Worm (Caenorhabditis elegans) whole organism, mixed stage, embryonic: ENCODE data around the gene F49C5.5.

Experiments
- M03D4.4 ChIP-seq: sonication (generic microtip); optimal IDR thresholded peaks from 2 replicates; lab custom pipeline; 2017; ENCODE audit warnings: mild to moderate bottlenecking, missing genetic modification characterization, missing compliant biosample characterization
- bed-3 ChIP-seq: fragments of 200-800 bp; sonication (Bioruptor generic); optimal IDR thresholded peaks from 3 replicates; lab custom pipeline; 2018; ENCODE audit warnings: mild to moderate bottlenecking, missing genetic modification characterization, moderate library complexity, missing compliant biosample characterization
- ceh-39 ChIP-seq: fragments of 150-350 bp; optimal IDR thresholded peaks from 2 replicates; lab custom pipeline; 2014; ENCODE audit warnings: missing biosample characterization, missing genetic modification characterization
- ceh-43 ChIP-seq: fragments of 200-800 bp; sonication (Bioruptor generic); optimal IDR thresholded peaks from 2 replicates; lab custom pipeline; 2018; ENCODE audit warnings: mild to moderate bottlenecking, missing genetic modification characterization, moderate library complexity, missing compliant biosample characterization
- ces-1 ChIP-seq: fragments of 150-350 bp; optimal IDR thresholded peaks from 2 replicates; lab custom pipeline; 2014; ENCODE audit warnings: missing biosample characterization, missing genetic modification reagents, missing genetic modification characterization
- cnd-1 ChIP-seq: fragments of 200-800 bp; sonication (Bioruptor generic); optimal IDR thresholded peaks from 2 replicates; lab custom pipeline; 2018; ENCODE audit warnings: mild to moderate bottlenecking, missing genetic modification characterization, missing compliant biosample characterization
- drap-1 ChIP-seq: fragments of 200-800 bp; sonication (Bioruptor generic); optimal IDR thresholded peaks from 3 replicates; lab custom pipeline; 2018; ENCODE audit warnings: mild to moderate bottlenecking, missing genetic modification characterization, missing compliant biosample characterization
- elt-3 ChIP-seq: fragments of 150-350 bp; optimal IDR thresholded peaks from 2 replicates; lab custom pipeline; 2014; ENCODE audit warnings: missing biosample characterization, missing genetic modification characterization
- flh-1 ChIP-seq: fragments of 200-800 bp; sonication (Bioruptor generic); optimal IDR thresholded peaks from 2 replicates; lab custom pipeline; 2018; ENCODE audit warnings: mild to moderate bottlenecking, missing genetic modification characterization, moderate library complexity, missing compliant biosample characterization
- hlh-1 ChIP-seq: fragments of 150-350 bp; optimal IDR thresholded peaks from 2 replicates; lab custom pipeline; 2014; ENCODE audit warnings: missing biosample characterization, missing genetic modification reagents, missing genetic modification characterization
- lin-13 ChIP-seq: fragments of 150-350 bp; optimal IDR thresholded peaks from 2 replicates; lab custom pipeline; 2014; ENCODE audit warnings: missing biosample characterization, missing genetic modification characterization
- lin-32 ChIP-seq: fragments of 200-800 bp; sonication (Bioruptor generic); optimal IDR thresholded peaks from 2 replicates; lab custom pipeline; 2018; ENCODE audit warnings: mild to moderate bottlenecking, missing genetic modification characterization, missing compliant biosample characterization
- lsy-2 ChIP-seq: fragments of 150-350 bp; optimal IDR thresholded peaks from 2 replicates; lab custom pipeline; 2014; ENCODE audit warnings: missing biosample characterization, missing genetic modification characterization
- mep-1 ChIP-seq: fragments of 150-350 bp; optimal IDR thresholded peaks from 2 replicates; lab custom pipeline; 2017; ENCODE audit warnings: missing biosample characterization, missing genetic modification reagents, missing genetic modification characterization, inconsistent platforms
- mls-2 ChIP-seq: sonication (generic microtip); optimal IDR thresholded peaks from 2 replicates; lab custom pipeline; 2016; ENCODE audit warnings: mild to moderate bottlenecking, missing genetic modification characterization, moderate library complexity, missing compliant biosample characterization
- nhr-12 ChIP-seq: fragments of 150-350 bp; optimal IDR thresholded peaks from 2 replicates; lab custom pipeline; 2014; ENCODE audit warnings: missing biosample characterization, missing genetic modification characterization
- nhr-2 ChIP-seq: fragments of 150-350 bp; optimal IDR thresholded peaks from 2 replicates; lab custom pipeline; 2014; ENCODE audit warnings: missing biosample characterization, missing genetic modification characterization
- nhr-237 ChIP-seq: fragments of 150-350 bp; optimal IDR thresholded peaks from 2 replicates; lab custom pipeline; 2014; ENCODE audit warnings: missing biosample characterization, missing genetic modification characterization
- nhr-28 ChIP-seq: fragments of 150-350 bp; optimal IDR thresholded peaks from 2 replicates; lab custom pipeline; 2014; ENCODE audit warnings: missing biosample characterization, missing genetic modification characterization
- nhr-76 ChIP-seq: sonication (generic microtip); optimal IDR thresholded peaks from 2 replicates; lab custom pipeline; 2017; ENCODE audit warnings: missing biosample characterization, missing genetic modification characterization
- pha-4 ChIP-seq: fragments of 150-350 bp; optimal IDR thresholded peaks from 2 replicates; lab custom pipeline; 2018; ENCODE audit warnings: missing biosample characterization, missing genetic modification reagents, missing genetic modification characterization
- sem-2 ChIP-seq: fragments of 200-800 bp; sonication (Bioruptor generic); optimal IDR thresholded peaks from 2 replicates; lab custom pipeline; 2018; ENCODE audit warnings: mild to moderate bottlenecking, missing genetic modification characterization, missing compliant biosample characterization
- sptf-1 ChIP-seq: sonication (generic microtip); optimal IDR thresholded peaks from 2 replicates; lab custom pipeline; 2017; ENCODE audit warnings: mild to moderate bottlenecking, missing genetic modification characterization, moderate library complexity, missing compliant biosample characterization
- tbx-8 ChIP-seq: fragments of 200-800 bp; sonication (Bioruptor generic); optimal IDR thresholded peaks from 2 replicates; lab custom pipeline; 2018; ENCODE audit warnings: mild to moderate bottlenecking, missing genetic modification characterization, moderate library complexity, missing compliant biosample characterization
- unc-120 ChIP-seq: sonication (generic microtip); optimal IDR thresholded peaks from 2 replicates; lab custom pipeline; 2017; ENCODE audit warnings: missing genetic modification characterization, missing compliant biosample characterization; ENCODE audit not compliant: poor library complexity, severe bottlenecking
- unc-39 ChIP-seq: fragments of 150-350 bp; optimal IDR thresholded peaks from 2 replicates; lab custom pipeline; 2014; ENCODE audit warnings: missing biosample characterization, missing genetic modification characterization
- zip-8 ChIP-seq: fragments of 150-350 bp; optimal IDR thresholded peaks from 2 replicates; lab custom pipeline; 2014; ENCODE audit warnings: missing biosample characterization, missing genetic modification characterization

The F49C5.5 gene

DNA sequence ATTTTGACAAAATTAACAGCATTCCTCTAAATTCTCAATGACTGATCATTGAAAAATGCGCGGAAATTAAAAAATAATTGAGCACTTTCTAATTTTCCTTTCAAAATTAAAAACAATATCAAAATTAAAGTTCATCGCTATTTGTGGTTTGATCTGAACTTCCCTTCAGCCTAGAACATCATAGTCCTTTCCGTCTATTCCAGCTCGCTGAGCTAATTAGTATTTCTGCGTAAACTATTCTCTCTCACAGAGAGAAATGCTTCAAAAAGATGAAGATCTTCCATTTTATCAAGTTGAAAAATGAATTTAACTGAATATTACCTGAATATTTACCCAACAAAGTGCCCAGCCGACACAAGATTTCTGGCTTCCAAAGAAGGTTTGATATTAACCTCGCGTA lies 39.3 kb downstream of the F49C5.5 start, which contains the start of gene srh-68:
TSS of gene srh-68 (plus strand) at position 301 of the 400 bp plus-strand sequence.
- TF ChIP-seq ces-1 (GFP tag; lab: Kevin White, UChicago) (no peak), zip-8 (tag; lab: Kevin White, UChicago) (no peak), ceh-43 (GFP tag; lab: Kevin White, UChicago) (no peak), sptf-1 (tag; lab: Kevin White, UChicago) (no peak), nhr-2 (tag; lab: Kevin White, UChicago) (no peak), nhr-28 (tag; lab: Kevin White, UChicago) (no peak), tbx-8 (GFP tag; lab: Kevin White, UChicago) (no peak)

DNA sequence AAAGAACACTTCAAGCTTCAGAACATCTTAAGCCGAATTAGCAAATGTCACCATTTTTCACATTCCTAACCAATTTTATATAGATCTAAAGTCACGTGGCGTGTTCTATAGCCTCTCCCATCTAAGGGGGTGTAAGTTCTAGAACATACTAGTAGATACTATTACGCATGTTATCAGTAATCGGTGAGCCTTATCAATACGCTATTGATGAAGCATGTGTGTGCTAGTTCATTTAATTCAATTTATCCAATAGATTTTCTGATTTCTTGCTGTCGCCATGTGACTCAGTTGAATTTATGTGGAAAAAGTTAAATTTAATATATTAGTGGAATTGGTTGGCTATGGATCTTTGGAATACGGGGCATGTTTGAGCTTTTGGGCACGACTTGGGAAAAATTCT lies 39.8 kb downstream of the F49C5.5 start:
- TF ChIP-seq zip-8 (tag; lab: Kevin White, UChicago) (no peak), nhr-76 (tag; lab: Kevin White, UChicago) (no peak), flh-1 (GFP tag; lab: Kevin White, UChicago) (no peak), lin-13 (tag; lab: Kevin White, UChicago) (no peak), sem-2 (GFP tag; lab: Kevin White, UChicago) (no peak), mep-1 (tag; lab: Kevin White, UChicago) (no peak), nhr-28 (tag; lab: Kevin White, UChicago) (no peak), cnd-1 (tag; lab: Kevin White, UChicago) (no peak)

DNA sequence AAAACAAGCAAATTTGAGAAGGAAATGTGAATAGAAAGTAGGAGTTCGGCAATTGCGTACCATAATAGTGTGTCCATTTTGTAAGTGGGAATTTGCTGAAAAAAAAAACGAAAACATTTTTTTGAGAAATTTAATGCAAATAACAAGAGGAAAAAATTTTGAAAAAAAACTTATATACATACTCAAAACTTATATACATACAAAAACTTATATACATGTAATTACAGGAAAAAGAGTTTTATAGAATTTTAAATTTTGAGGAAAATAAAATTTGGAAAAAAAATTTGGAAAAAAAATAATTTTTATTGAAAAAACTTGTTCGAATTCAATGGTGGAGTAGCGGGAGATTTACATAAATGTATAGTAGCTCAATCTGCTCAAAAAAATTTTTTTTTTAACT lies 43.5 kb downstream of the F49C5.5 start, which contains the start of gene ador-1:
TSS of gene ador-1 (minus strand) at position 101 of the 400 bp plus-strand sequence.
- no peak for TF ChIP-seq sptf-1 (tag; lab: Kevin White, UChicago)
- no peak for TF ChIP-seq ces-1 (GFP tag; lab: Kevin White, UChicago)
- no peak for TF ChIP-seq ceh-43 (GFP tag; lab: Kevin White, UChicago)
- TF ChIP-seq flh-1 (GFP tag; lab: Kevin White, UChicago) = no peak
- TF ChIP-seq hlh-1 (tag; lab: Kevin White, UChicago) = no peak
- TF ChIP-seq tbx-8 (GFP tag; lab: Kevin White, UChicago) = no peak

DNA sequence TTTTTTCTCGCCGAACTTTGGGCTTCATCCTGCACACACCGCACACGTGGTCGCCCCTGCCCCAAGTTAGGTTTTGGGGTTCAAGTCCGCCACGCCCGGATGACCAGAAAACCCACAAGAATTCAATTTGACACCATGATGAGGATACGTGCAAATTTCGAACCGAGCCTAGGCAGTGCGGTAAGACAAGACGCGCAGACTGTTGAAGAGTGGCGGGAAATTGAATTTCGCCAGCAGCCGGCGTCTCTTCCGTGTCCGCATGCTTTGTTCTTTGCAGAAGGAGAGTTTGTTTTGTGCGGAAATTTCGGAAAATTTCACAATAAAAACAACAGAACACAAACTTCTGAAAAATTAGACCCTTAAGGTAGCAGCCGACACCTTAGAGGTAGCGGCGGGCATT lies 46.3 kb downstream of the F49C5.5 start:
- TF ChIP-seq mep-1 (tag; lab: Kevin White, UChicago) (no peak), ceh-39 (tag; lab: Kevin White, UChicago) (no peak), nhr-28 (tag; lab: Kevin White, UChicago) (no peak), nhr-12 (tag; lab: Kevin White, UChicago) (no peak), nhr-237 (tag; lab: Kevin White, UChicago) (no peak), cnd-1 (tag; lab: Kevin White, UChicago) (no peak), elt-3 (tag; lab: Kevin White, UChicago) (no peak), ces-1 (GFP tag; lab: Kevin White, UChicago) (peak; percentile 91)

DNA sequence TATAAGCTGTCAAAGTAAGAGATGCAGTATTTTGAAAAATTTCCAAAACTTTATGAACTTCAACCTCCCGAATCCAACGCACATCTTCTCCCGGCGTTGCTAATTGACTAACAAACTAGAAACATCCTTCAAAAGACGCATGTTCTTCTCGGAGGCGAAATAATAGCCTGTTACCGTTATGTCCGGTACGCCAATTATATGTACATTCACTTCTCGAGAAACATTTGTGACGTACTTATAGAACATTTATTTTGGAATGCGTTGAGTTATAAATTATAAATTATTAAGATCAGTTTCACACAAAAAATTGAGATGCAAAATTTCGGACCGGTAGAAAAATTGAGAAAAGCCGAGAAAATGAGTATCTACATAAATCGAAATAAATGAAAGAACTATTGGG lies 49.3 kb downstream of the F49C5.5 start, which contains the start of gene T21B4.3:
TSS of gene T21B4.3 (minus strand) at position 101 of the 400 bp plus-strand sequence.
- TF ChIP-seq nhr-237 (tag; lab: Kevin White, UChicago) (no peak), ceh-39 (tag; lab: Kevin White, UChicago) (no peak), ces-1 (GFP tag; lab: Kevin White, UChicago) (no peak), pha-4 (no peak), flh-1 (GFP tag; lab: Kevin White, UChicago) (no peak), unc-39 (tag; lab: Kevin White, UChicago) (no peak), M03D4.4 (no peak), cnd-1 (tag; lab: Kevin White, UChicago) (no peak), zip-8 (tag; lab: Kevin White, UChicago) (no peak), drap-1 (GFP tag; lab: Kevin White, UChicago) (no peak), lin-32 (GFP tag; lab: Kevin White, UChicago) (no peak), lsy-2 (tag; lab: Kevin White, UChicago) (no peak), bed-3 (GFP tag; lab: Kevin White, UChicago) (no peak), unc-120 (tag; lab: Kevin White, UChicago) (no peak), mls-2 (no peak), nhr-12 (tag; lab: Kevin White, UChicago) (no peak)
